Worm (Caenorhabditis elegans) whole organism, L2 larva: Measurements from ENCODE around the gene F44G4.1.

Source experiments
- fos-1 ChIP-seq: fragments of 150-350 bp; optimal IDR thresholded peaks from 2 replicates; lab custom pipeline; 2014; ENCODE audit warnings: missing biosample characterization, missing genetic modification characterization
- ztf-11 ChIP-seq: sonication (generic microtip); optimal IDR thresholded peaks from 2 replicates; lab custom pipeline; 2017; ENCODE audit warnings: missing biosample characterization, missing genetic modification characterization

DNA sequence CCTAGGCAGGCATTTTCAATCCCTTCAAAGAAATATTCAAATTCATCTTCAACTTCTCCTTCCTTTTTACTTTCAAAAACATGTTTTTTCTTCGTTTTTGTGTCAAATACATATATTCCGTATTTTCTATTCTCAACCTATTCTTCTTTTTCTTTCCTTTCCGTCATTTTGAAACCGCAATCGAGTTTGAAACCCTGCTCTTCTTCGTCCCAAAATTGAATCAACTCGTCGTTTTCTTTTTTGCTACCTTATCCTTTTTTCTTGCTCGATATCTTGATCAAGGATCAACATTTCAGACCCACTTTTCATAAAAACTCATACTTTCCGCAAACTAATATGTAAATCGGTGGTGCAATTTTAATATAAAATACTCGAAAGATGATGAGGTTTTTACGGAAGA is 49.3 kb upstream of the F44G4.1 start:
- no peak for TF ChIP-seq fos-1
- no peak for TF ChIP-seq ztf-11
